Fruit fly (Drosophila melanogaster) whole organism, embryonic: ENCODE results near the gene Neurochondrin.

Experiments
- CG9797 ChIP-seq: fragments of 200-800 bp; sonication (Bioruptor generic); optimal IDR thresholded peaks from 3 replicates; lab custom pipeline; 2018; ENCODE audit warnings: missing biosample characterization, mild to moderate bottlenecking, missing genetic modification characterization
- cwo ChIP-seq: fragments of 200-800 bp; sonication (Bioruptor generic); optimal IDR thresholded peaks from 3 replicates; lab custom pipeline; 2017; ENCODE audit warnings: missing biosample characterization, missing genetic modification characterization, mild to moderate bottlenecking, moderate library complexity, missing genetic modification reagents
- tin ChIP-seq: fragments of 200-800 bp; sonication (Bioruptor generic); optimal IDR thresholded peaks from 3 replicates; lab custom pipeline; 2016; ENCODE audit warnings: missing biosample characterization, missing genetic modification characterization

DNA sequence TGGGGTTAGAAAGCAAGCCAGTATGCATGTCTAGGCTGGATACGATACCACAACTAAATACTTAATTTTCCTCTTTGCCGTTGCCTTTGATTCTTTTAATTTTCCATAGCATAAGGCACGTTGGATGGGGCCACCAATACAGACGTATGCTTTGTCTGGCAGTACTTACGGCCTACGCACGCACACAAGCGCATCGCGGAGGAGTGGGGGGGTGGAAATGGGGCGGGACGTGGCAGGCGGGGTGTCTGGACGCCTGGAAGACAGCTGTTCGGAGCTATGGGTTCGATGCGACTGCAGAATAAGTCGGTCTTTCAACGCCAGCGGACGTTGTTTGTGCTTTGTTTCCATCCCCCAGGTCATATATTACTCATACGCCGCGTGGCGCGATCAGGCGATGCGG lies 8.2 kb downstream of the Neurochondrin start:
- TF ChIP-seq cwo (GFP tag; lab: Kevin White, UChicago) (no peak), tin (GFP tag; lab: Kevin White, UChicago) (no peak), CG9797 (GFP tag; lab: Kevin White, UChicago) (no peak)
